Fruit fly (Drosophila melanogaster): Measurements from ENCODE around the gene Tsp68C.

The Tsp68C gene

dm6 chr3L:13859688-13860373 lies 16.4 kb downstream of the Tsp68C start:
- no peak for TF ChIP-seq Ets98B (GFP tag; IDR thresholded peaks at IDR 0.05)
- TF ChIP-seq CG12605 (GFP tag; IDR thresholded peaks at IDR 0.05) = no peak
- no peak for TF ChIP-seq CG32121 (GFP tag; IDR thresholded peaks at IDR 0.05)
- TF ChIP-seq CG4496 (GFP tag; IDR thresholded peaks at IDR 0.05) = no peak
- no peak for TF ChIP-seq CG13204 (GFP tag; optimal IDR thresholded peaks at IDR 0.05)
- no peak for TF ChIP-seq Snoo (tag; optimal IDR thresholded peaks at IDR 0.05)

DNA sequence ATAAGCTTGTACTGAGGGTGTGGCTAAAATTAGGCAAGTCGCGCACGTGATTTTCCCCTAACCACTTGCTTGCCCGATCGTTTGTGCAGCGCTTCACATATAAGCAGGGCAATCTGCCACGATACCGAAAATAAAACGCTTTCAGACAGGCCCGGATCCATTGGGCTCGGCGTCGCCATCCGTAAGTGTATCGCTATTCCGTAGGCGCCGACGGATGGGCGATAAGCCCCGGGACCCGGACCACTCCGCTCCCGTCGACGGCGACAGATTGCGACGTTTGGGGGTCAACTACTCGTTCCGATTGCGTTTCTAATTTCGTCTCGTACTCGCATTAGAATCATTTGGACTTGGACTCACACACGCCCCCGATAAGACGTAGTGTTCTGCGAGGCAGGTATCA lies 18.9 kb downstream of the Tsp68C start:
- TF ChIP-seq CG32121 (GFP tag; IDR thresholded peaks at IDR 0.05) = peak; percentile 84
- TF ChIP-seq fd96Ca (GFP tag; IDR thresholded peaks at IDR 0.05) = peak; percentile 80
- 0 out of 3 replicates have a peak, but pooled peaks have one; percentile 44 for TF ChIP-seq CG4496 (GFP tag; IDR thresholded peaks at IDR 0.05)
- TF ChIP-seq Ets98B (GFP tag; IDR thresholded peaks at IDR 0.05) = peak; percentile 73
- TF ChIP-seq CG10348 (GFP tag; IDR thresholded peaks at IDR 0.05) = no peak; the same call in none of the 2 replicates
- TF ChIP-seq CG9948 (tag; optimal IDR thresholded peaks at IDR 0.05) = no peak

DNA sequence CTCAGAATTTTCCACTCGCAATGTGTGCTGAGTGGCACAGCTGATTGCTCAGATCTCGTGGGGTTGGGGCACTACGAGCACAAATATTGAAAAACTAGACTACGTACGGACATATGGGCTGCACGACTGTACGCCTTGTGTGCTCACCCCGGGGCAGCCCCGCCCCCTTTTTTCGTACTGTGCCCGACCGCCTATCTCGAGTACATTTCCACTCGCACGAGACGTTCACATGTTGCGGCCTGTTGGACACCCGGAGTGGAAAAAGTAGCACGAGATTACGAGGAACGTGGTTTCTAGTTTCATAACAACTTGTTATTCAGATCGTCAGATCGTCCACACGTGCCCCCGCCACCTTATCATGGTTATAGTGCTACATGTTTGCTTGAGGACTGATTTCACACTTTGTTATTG lies 19.9 kb downstream of the Tsp68C start:
- no peak for TF ChIP-seq EcR (GFP tag; optimal IDR thresholded peaks at IDR 0.05)
- TF ChIP-seq CG4496 (GFP tag; IDR thresholded peaks at IDR 0.05) = peak; percentile 49; the same call in 2 of the 3 replicates
- no peak for TF ChIP-seq fd96Ca (GFP tag; IDR thresholded peaks at IDR 0.05)

- TF ChIP-seq CG34367 (tag; optimal IDR thresholded peaks at IDR 0.05) (no peak), CG4496 (GFP tag; IDR thresholded peaks at IDR 0.05) (no peak)
Measured at dm6 chr3L:13864568-13864967, 21.1 kb downstream of the Tsp68C start.

- TF ChIP-seq fd96Ca (GFP tag; IDR thresholded peaks at IDR 0.05) (no peak), rn (GFP tag; IDR thresholded peaks at IDR 0.05) (no peak), CG4496 (GFP tag; IDR thresholded peaks at IDR 0.05) (no peak), gl (tag; optimal IDR thresholded peaks at IDR 0.05) (no peak), CG10348 (GFP tag; IDR thresholded peaks at IDR 0.05) (no peak), D1 (tag; optimal IDR thresholded peaks at IDR 0.05) (no peak), CG15710 (tag; optimal IDR thresholded peaks at IDR 0.05) (no peak), CG8301 (tag; optimal IDR thresholded peaks at IDR 0.05) (no peak), EcR (GFP tag; optimal IDR thresholded peaks at IDR 0.05) (no peak), CG14655 (GFP tag; optimal IDR thresholded peaks at IDR 0.05) (no peak), Snoo (tag; optimal IDR thresholded peaks at IDR 0.05) (no peak), CG32121 (GFP tag; IDR thresholded peaks at IDR 0.05) (no peak), Ets98B (GFP tag; IDR thresholded peaks at IDR 0.05) (no peak)
Measured at dm6 chr3L:13865484-13865883, 22.0 kb downstream of the Tsp68C start.

dm6 chr3L:13866270-13866669 lies 22.8 kb downstream of the Tsp68C start:
- no peak for TF ChIP-seq gl (tag; optimal IDR thresholded peaks at IDR 0.05)
- TF ChIP-seq CG34367 (tag; optimal IDR thresholded peaks at IDR 0.05) = no peak
- TF ChIP-seq CG4496 (GFP tag; IDR thresholded peaks at IDR 0.05) = no peak
- TF ChIP-seq CG17806 (tag; optimal IDR thresholded peaks at IDR 0.05) = no peak
- TF ChIP-seq Ets98B (GFP tag; IDR thresholded peaks at IDR 0.05) = no peak
- no peak for TF ChIP-seq CG9948 (tag; optimal IDR thresholded peaks at IDR 0.05)
- no peak for TF ChIP-seq D1 (tag; optimal IDR thresholded peaks at IDR 0.05)
- TF ChIP-seq CG14655 (GFP tag; optimal IDR thresholded peaks at IDR 0.05) = no peak

DNA sequence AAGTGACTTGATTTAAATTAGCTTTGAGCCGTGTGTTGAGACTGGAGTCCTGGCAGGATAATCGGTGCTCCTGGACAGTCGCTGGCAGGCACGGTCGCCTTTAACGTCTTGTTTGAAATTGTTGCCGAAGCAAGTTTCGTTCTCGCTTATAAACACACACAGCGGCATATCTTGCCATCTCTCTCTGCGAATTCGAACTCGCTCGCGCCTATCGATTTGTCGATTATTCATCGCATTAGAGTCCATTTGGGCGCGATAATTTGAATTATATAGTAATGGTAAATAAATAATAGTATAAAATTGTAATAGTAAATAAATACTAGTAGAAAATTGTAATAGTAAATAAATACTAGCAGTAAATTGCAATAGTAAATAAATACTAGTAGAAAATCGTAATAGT lies 23.3 kb downstream of the Tsp68C start, which contains the start of gene CG8745:
CG8745 (minus strand) TSS at position 126 of the 400 bp plus-strand sequence.
- TF ChIP-seq D1 (tag; optimal IDR thresholded peaks at IDR 0.05) (peak; percentile 9), Ets98B (GFP tag; IDR thresholded peaks at IDR 0.05) (no peak)

DNA sequence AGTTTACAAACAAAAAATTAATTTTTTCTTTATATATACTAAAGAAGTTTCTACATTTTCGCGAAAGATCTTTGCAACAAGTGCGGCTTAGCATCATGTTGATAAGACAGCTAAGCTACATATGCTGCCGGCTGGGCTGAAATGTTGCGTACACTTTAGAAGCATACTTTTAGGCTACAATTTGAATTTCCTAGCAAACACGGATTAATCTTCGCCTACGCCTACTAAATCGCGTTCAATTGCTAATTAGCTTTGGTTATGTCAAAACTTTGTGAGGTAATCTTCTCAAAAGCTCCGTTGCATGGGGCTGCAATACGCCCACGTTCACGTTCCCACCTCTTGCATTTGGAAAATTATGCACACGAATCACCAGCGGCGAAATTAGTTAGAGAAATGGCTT lies 33.5 kb downstream of the Tsp68C start:
- TF ChIP-seq CG14655 (GFP tag; optimal IDR thresholded peaks at IDR 0.05) (no peak), Ets98B (GFP tag; IDR thresholded peaks at IDR 0.05) (no peak), CG10348 (GFP tag; IDR thresholded peaks at IDR 0.05) (no peak), gl (tag; optimal IDR thresholded peaks at IDR 0.05) (no peak), EcR (GFP tag; optimal IDR thresholded peaks at IDR 0.05) (no peak), CG8301 (tag; optimal IDR thresholded peaks at IDR 0.05) (no peak), CG9948 (tag; optimal IDR thresholded peaks at IDR 0.05) (no peak), CG32121 (GFP tag; IDR thresholded peaks at IDR 0.05) (no peak), CG8159 (tag; optimal IDR thresholded peaks at IDR 0.05) (no peak), CG15710 (tag; optimal IDR thresholded peaks at IDR 0.05) (no peak), Pif1A (GFP tag; optimal IDR thresholded peaks at IDR 0.05) (no peak)

Measured in whole organism, pupa.